Worm (Caenorhabditis elegans) whole organism, L1 larva: Measurements from ENCODE around the gene sqst-4.

Experiments used
- egl-13 ChIP-seq: sonication (generic microtip); optimal IDR thresholded peaks from 2 replicates; lab custom pipeline; 2016; ENCODE audit warnings: missing genotype, missing genetic modification reagents, missing genetic modification characterization, missing compliant biosample characterization
- lin-39 ChIP-seq: fragments of 150-350 bp; optimal IDR thresholded peaks from 2 replicates; lab custom pipeline; 2014; ENCODE audit warnings: missing biosample characterization, missing genetic modification reagents, missing genetic modification characterization
- nhr-12 ChIP-seq: sonication (generic microtip); optimal IDR thresholded peaks from 2 replicates; lab custom pipeline; 2017; ENCODE audit warnings: missing biosample characterization, missing genetic modification characterization
- nhr-28 ChIP-seq: fragments of 150-350 bp; optimal IDR thresholded peaks from 2 replicates; lab custom pipeline; 2014; ENCODE audit warnings: missing biosample characterization, missing genetic modification characterization
- rnt-1 ChIP-seq: sonication (generic microtip); optimal IDR thresholded peaks from 2 replicates; lab custom pipeline; 2016; ENCODE audit warnings: mild to moderate bottlenecking, missing genetic modification characterization, moderate library complexity, missing compliant biosample characterization
- snpc-4 ChIP-seq: fragments of 150-350 bp; optimal IDR thresholded peaks from 2 replicates; lab custom pipeline; 2014; ENCODE audit warnings: missing biosample characterization, missing genetic modification characterization
- ztf-11 ChIP-seq, 2 experiments: sonication (generic microtip); optimal IDR thresholded peaks; 2 replicates each; lab custom pipeline; 2016 to 2017; ENCODE audit warnings: missing genetic modification characterization in 2 of 2, missing biosample characterization in 1 of 2, missing compliant biosample characterization in 1 of 2
- ztf-4 ChIP-seq: fragments of 150-350 bp; optimal IDR thresholded peaks from 2 replicates; lab custom pipeline; 2014; ENCODE audit warnings: missing biosample characterization, missing genetic modification characterization

DNA sequence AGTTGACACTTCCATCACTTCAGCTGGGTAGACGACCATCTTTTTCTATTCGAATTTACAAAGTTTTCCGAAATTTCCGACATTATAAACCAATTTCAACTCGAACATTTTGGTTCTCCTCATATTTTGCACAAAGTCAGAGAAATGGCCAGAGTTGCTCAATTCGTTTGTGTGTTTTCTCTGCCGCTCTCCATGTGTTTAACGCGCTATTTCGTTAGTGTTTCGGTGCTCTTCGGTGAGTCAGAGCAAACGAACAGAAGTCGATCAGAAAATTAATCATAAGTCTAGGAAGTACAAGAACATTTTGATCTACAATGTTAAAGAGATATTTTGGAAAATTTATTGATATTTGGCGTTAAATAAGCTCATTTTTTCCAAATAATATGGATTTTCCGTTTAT, 20.4 kb downstream of the sqst-4 start, which contains the start of gene srr-3:
- no peak for TF ChIP-seq nhr-12
- no peak for TF ChIP-seq lin-39
- no peak for TF ChIP-seq nhr-28 (tag; lab: Kevin White, UChicago)
- no peak for TF ChIP-seq snpc-4
- no peak for TF ChIP-seq rnt-1 (tag; lab: Kevin White, UChicago)
- TF ChIP-seq ztf-4: no peak
- TF ChIP-seq ztf-11 (tag; optimal IDR thresholded peaks at IDR 0.05; lab: Kevin White, UChicago): no peak
- TF ChIP-seq egl-13 (tag; lab: Kevin White, UChicago): no peak
